Fruit fly (Drosophila melanogaster) whole organism, embryonic: ENCODE measurements around the gene CG9706.

Experiments used
- Aef1 ChIP-seq: fragments of 200-800 bp; sonication (Bioruptor generic); IDR thresholded peaks from 3 replicates; pipeline ENCODE4 v1.3.6; 2022; ENCODE audit warnings: missing biosample characterization, missing genetic modification characterization
- C15 ChIP-seq: fragments of 200-800 bp; sonication (Bioruptor generic); IDR thresholded peaks from 3 replicates; pipeline ENCODE4 v1.3.6; 2022; ENCODE audit warnings: missing biosample characterization, missing genetic modification characterization
- CG10267 ChIP-seq: fragments of 200-800 bp; sonication (Bioruptor generic); optimal IDR thresholded peaks from 2 replicates; lab custom pipeline; 2018; ENCODE audit warnings: missing biosample characterization, mild to moderate bottlenecking, missing genetic modification characterization, moderate library complexity
- CG10431 ChIP-seq: fragments of 200-800 bp; sonication (Bioruptor generic); optimal IDR thresholded peaks from 3 replicates; lab custom pipeline; 2018; ENCODE audit warnings: missing biosample characterization, mild to moderate bottlenecking, missing genetic modification characterization
- CG11247 ChIP-seq: fragments of 200-800 bp; sonication (Bioruptor generic); IDR thresholded peaks from 2 replicates; pipeline ENCODE4 v1.3.6; 2022; ENCODE audit warnings: missing biosample characterization, missing genetic modification characterization
- CG11504 ChIP-seq: fragments of 200-800 bp; sonication (Bioruptor generic); optimal IDR thresholded peaks from 3 replicates; lab custom pipeline; 2019; ENCODE audit warnings: missing biosample characterization, mild to moderate bottlenecking, missing genetic modification characterization, moderate library complexity
- CG12104 ChIP-seq: fragments of 200-800 bp; sonication (Bioruptor generic); optimal IDR thresholded peaks from 3 replicates; lab custom pipeline; 2016; ENCODE audit warnings: missing biosample characterization, missing genetic modification characterization
- CG1233 ChIP-seq: fragments of 200-800 bp; sonication (Bioruptor generic); optimal IDR thresholded peaks from 4 replicates; lab custom pipeline; 2018; ENCODE audit warnings: missing biosample characterization, mild to moderate bottlenecking, missing genetic modification characterization
- CG13775 ChIP-seq: fragments of 200-800 bp; sonication (Bioruptor generic); optimal IDR thresholded peaks from 3 replicates; lab custom pipeline; 2017; ENCODE audit warnings: missing biosample characterization, mild to moderate bottlenecking, missing genetic modification characterization
- CG15269 ChIP-seq: fragments of 200-800 bp; sonication (Bioruptor generic); optimal IDR thresholded peaks from 2 replicates; lab custom pipeline; 2018; ENCODE audit warnings: missing biosample characterization, mild to moderate bottlenecking, missing genetic modification characterization, moderate library complexity
- CG17385 ChIP-seq: fragments of 200-800 bp; sonication (Bioruptor generic); optimal IDR thresholded peaks from 3 replicates; lab custom pipeline; 2018; ENCODE audit warnings: missing biosample characterization, mild to moderate bottlenecking, missing genetic modification characterization
- CG18262 ChIP-seq: fragments of 200-800 bp; optimal IDR thresholded peaks from 3 replicates; lab custom pipeline; 2019; ENCODE audit warnings: missing biosample characterization, mild to moderate bottlenecking, missing genetic modification characterization, moderate library complexity
- CG18476 ChIP-seq: fragments of 200-800 bp; sonication (Bioruptor generic); optimal IDR thresholded peaks from 2 replicates; lab custom pipeline; 2016; ENCODE audit warnings: missing biosample characterization, mild to moderate bottlenecking, missing genetic modification characterization
- CG30403 ChIP-seq: fragments of 200-800 bp; sonication (Bioruptor generic); optimal IDR thresholded peaks from 3 replicates; lab custom pipeline; 2016; ENCODE audit warnings: missing biosample characterization, missing genetic modification characterization
- CG30431 ChIP-seq: fragments of 200-800 bp; sonication (Bioruptor generic); optimal IDR thresholded peaks from 2 replicates; lab custom pipeline; 2017; ENCODE audit warnings: missing biosample characterization, missing genetic modification characterization
- CG4328 ChIP-seq: fragments of 200-800 bp; sonication (Bioruptor generic); optimal IDR thresholded peaks from 3 replicates; lab custom pipeline; 2017; ENCODE audit warnings: missing biosample characterization, missing genetic modification reagents, missing genetic modification characterization
- CG4360 ChIP-seq: fragments of 200-800 bp; sonication (Bioruptor generic); IDR thresholded peaks from 2 replicates; pipeline ENCODE4 v1.3.6; 2022; ENCODE audit warnings: missing biosample characterization, missing genetic modification characterization
- CG6254 ChIP-seq: fragments of 200-800 bp; sonication (Bioruptor generic); optimal IDR thresholded peaks from 3 replicates; lab custom pipeline; 2017; ENCODE audit warnings: mild to moderate bottlenecking, missing biosample characterization, missing genetic modification reagents, missing genetic modification characterization
- CG7271 ChIP-seq: fragments of 200-800 bp; sonication (Bioruptor generic); optimal IDR thresholded peaks from 2 replicates; lab custom pipeline; 2018; ENCODE audit warnings: missing biosample characterization, mild to moderate bottlenecking, missing genetic modification characterization, moderate library complexity
- CG7372 ChIP-seq: fragments of 200-800 bp; sonication (Bioruptor generic); IDR thresholded peaks from 2 replicates; pipeline ENCODE4 v1.3.6; 2022; ENCODE audit warnings: missing biosample characterization, missing genetic modification characterization
- CG7556 ChIP-seq: fragments of 200-800 bp; sonication (Bioruptor generic); optimal IDR thresholded peaks from 2 replicates; lab custom pipeline; 2017; ENCODE audit warnings: missing biosample characterization, mild to moderate bottlenecking, missing genetic modification characterization
- CG7745 ChIP-seq: fragments of 200-800 bp; sonication (Bioruptor generic); optimal IDR thresholded peaks from 2 replicates; lab custom pipeline; 2018; ENCODE audit warnings: missing biosample characterization, mild to moderate bottlenecking, missing genetic modification characterization, moderate library complexity
- CG8944 ChIP-seq: fragments of 200-800 bp; sonication (Bioruptor generic); optimal IDR thresholded peaks from 3 replicates; lab custom pipeline; 2016; ENCODE audit warnings: missing biosample characterization, missing genetic modification characterization
- Camta ChIP-seq: fragments of 200-800 bp; sonication (Bioruptor generic); optimal IDR thresholded peaks from 2 replicates; lab custom pipeline; 2016; ENCODE audit warnings: missing biosample characterization, missing genetic modification characterization
- CoRest ChIP-seq: fragments of 200-800 bp; sonication (Bioruptor generic); optimal IDR thresholded peaks from 3 replicates; lab custom pipeline; 2018; ENCODE audit warnings: missing biosample characterization, mild to moderate bottlenecking, missing genetic modification characterization, moderate library complexity
- Dll ChIP-seq: fragments of 200-800 bp; sonication (Bioruptor generic); IDR thresholded peaks from 4 replicates; pipeline ENCODE4 v1.3.6; 2022; ENCODE audit warnings: missing biosample characterization, missing genetic modification characterization; ENCODE audit not compliant: partially characterized antibody
- E2f2 ChIP-seq: fragments of 200-800 bp; sonication (Bioruptor generic); IDR thresholded peaks from 2 replicates; pipeline ENCODE4 v1.3.6; 2022; ENCODE audit warnings: missing biosample characterization, missing genetic modification characterization
- Eip74EF ChIP-seq, 2 experiments: fragments of 200-800 bp in 1 of 2; fragments of >200 bp in 1 of 2; sonication (Bioruptor generic) in 1 of 2; optimal IDR thresholded peaks; 2 replicates each; lab custom pipeline; 2017 to 2019; ENCODE audit warnings: missing biosample characterization in 2 of 2, missing genetic modification characterization in 2 of 2, mild to moderate bottlenecking in 1 of 2, moderate library complexity in 1 of 2
- Fer1 ChIP-seq: fragments of 200-800 bp; sonication (Bioruptor generic); optimal IDR thresholded peaks from 2 replicates; lab custom pipeline; 2017; ENCODE audit warnings: missing biosample characterization, mild to moderate bottlenecking, missing genetic modification characterization
- Fer2 ChIP-seq: fragments of 200-800 bp; sonication (Bioruptor generic); optimal IDR thresholded peaks from 2 replicates; lab custom pipeline; 2018; ENCODE audit warnings: missing biosample characterization, mild to moderate bottlenecking, missing genetic modification characterization, moderate library complexity
- Gug ChIP-seq: fragments of 200-800 bp; sonication (Bioruptor generic); IDR thresholded peaks from 4 replicates; pipeline ENCODE4 v1.3.6; 2022; ENCODE audit warnings: missing biosample characterization, missing genetic modification characterization
- Hr39 ChIP-seq: fragments of >200 bp; optimal IDR thresholded peaks from 2 replicates; lab custom pipeline; 2017
- Med ChIP-seq: fragments of 200-800 bp; sonication (Bioruptor generic); peaks from one replicate; lab custom pipeline; 2016; ENCODE audit warnings: missing biosample characterization, missing genetic modification characterization, mild to moderate bottlenecking, inconsistent platforms, moderate library complexity
- NK7.1 ChIP-seq: fragments of 200-800 bp; sonication (Bioruptor generic); optimal IDR thresholded peaks from 3 replicates; lab custom pipeline; 2016; ENCODE audit warnings: missing biosample characterization, missing genetic modification characterization
- Sox100B ChIP-seq: fragments of 200-800 bp; sonication (Bioruptor generic); optimal IDR thresholded peaks from 3 replicates; lab custom pipeline; 2018; ENCODE audit warnings: missing biosample characterization, mild to moderate bottlenecking, missing genetic modification characterization
- Spps ChIP-seq: fragments of 200-800 bp; sonication (Bioruptor generic); optimal IDR thresholded peaks from 2 replicates; lab custom pipeline; 2018; ENCODE audit warnings: missing biosample characterization, mild to moderate bottlenecking, missing genetic modification characterization
- Ssrp ChIP-seq: fragments of 200-800 bp; sonication (Bioruptor generic); optimal IDR thresholded peaks from 2 replicates; lab custom pipeline; 2018; ENCODE audit warnings: missing biosample characterization, mild to moderate bottlenecking, missing genetic modification characterization, moderate library complexity
- Tbp ChIP-seq: fragments of >200 bp; optimal IDR thresholded peaks from 2 replicates; lab custom pipeline; 2018; ENCODE audit warnings: missing biosample characterization, missing genetic modification characterization
- ash1 ChIP-seq: fragments of 200-800 bp; sonication (Bioruptor generic); optimal IDR thresholded peaks from 2 replicates; lab custom pipeline; 2018; ENCODE audit warnings: missing biosample characterization, mild to moderate bottlenecking, missing genetic modification characterization
- bcd ChIP-seq: fragments of 200-800 bp; sonication (Bioruptor generic); optimal IDR thresholded peaks from 2 replicates; lab custom pipeline; 2017; ENCODE audit warnings: missing biosample characterization, mild to moderate bottlenecking, missing genetic modification characterization
- dimm ChIP-seq: fragments of 200-800 bp; sonication (Bioruptor generic); IDR thresholded peaks from 2 replicates; pipeline ENCODE4 v1.3.6; 2022; ENCODE audit warnings: missing biosample characterization, missing genetic modification characterization
- emc ChIP-seq: fragments of 200-800 bp; sonication (Bioruptor generic); optimal IDR thresholded peaks from 2 replicates; lab custom pipeline; 2016; ENCODE audit warnings: missing biosample characterization, missing genetic modification characterization
- kah ChIP-seq: fragments of 200-800 bp; sonication (Bioruptor generic); optimal IDR thresholded peaks from 2 replicates; lab custom pipeline; 2018; ENCODE audit warnings: missing biosample characterization, mild to moderate bottlenecking, missing genetic modification characterization
- lbe ChIP-seq: fragments of 200-800 bp; sonication (Bioruptor generic); optimal IDR thresholded peaks from 2 replicates; lab custom pipeline; 2016; ENCODE audit warnings: missing biosample characterization, mild to moderate bottlenecking, missing genetic modification characterization
- psq ChIP-seq: fragments of 200-800 bp; sonication (Bioruptor generic); optimal IDR thresholded peaks from 2 replicates; lab custom pipeline; 2017; ENCODE audit warnings: missing biosample characterization, missing genetic modification characterization
- sd ChIP-seq: fragments of 200-800 bp; sonication (Bioruptor generic); optimal IDR thresholded peaks from 3 replicates; lab custom pipeline; 2018; ENCODE audit warnings: missing biosample characterization, mild to moderate bottlenecking, missing genetic modification characterization, moderate library complexity
- twi ChIP-seq: fragments of 200-800 bp; optimal IDR thresholded peaks from 2 replicates; lab custom pipeline; 2019; ENCODE audit warnings: missing biosample characterization, mild to moderate bottlenecking, missing genetic modification characterization, moderate library complexity
- zfh1 ChIP-seq: fragments of 200-800 bp; sonication (Bioruptor generic); IDR thresholded peaks from 3 replicates; pipeline ENCODE4 v1.3.6; 2022; ENCODE audit warnings: missing biosample characterization, missing genetic modification characterization

The CG9706 gene

dm6 chr3L:16765647-16766628 is 16.9 kb upstream of the CG9706 start, which contains the start of gene Nrt (continued):
- TF ChIP-seq Ssrp (peak; percentile 50), Eip74EF (GFP tag; optimal IDR thresholded peaks at IDR 0.05; lab: Kevin White, UChicago) (peak in 1 of 2 experiments; percentile 55), CG4360 (GFP tag; lab: Robert Waterston, UW) (peak; percentile 44; the same call in 1 of the 2 replicates), bcd (GFP tag; lab: Kevin White, UChicago) (peak; percentile 13), sd (tag; lab: Kevin White, UChicago) (peak; percentile 17), E2f2 (GFP tag; lab: Robert Waterston, UW) (peak; percentile 53; the same call in 1 of the 2 replicates), Sox100B (GFP tag; lab: Kevin White, UChicago) (peak; percentile 77), CG1233 (peak; percentile 59), Gug (GFP tag; lab: Robert Waterston, UW) (no peak), CG8944 (GFP tag; lab: Kevin White, UChicago) (no peak), ash1 (GFP tag; lab: Kevin White, UChicago) (no peak), CG7372 (GFP tag; lab: Robert Waterston, UW) (no peak), CG4328 (GFP tag; lab: Kevin White, UChicago) (peak; percentile 42), Aef1 (GFP tag; lab: Robert Waterston, UW) (peak; percentile 48; the same call in 1 of the 3 replicates), CG7556 (GFP tag; lab: Kevin White, UChicago) (peak; percentile 85), Hr39 (lab: Kevin White, UChicago) (no peak), zfh1 (peak; percentile 39; the same call in 1 of the 3 replicates), CG6254 (GFP tag; lab: Kevin White, UChicago) (peak; percentile 41), psq (GFP tag; lab: Kevin White, UChicago) (no peak), Tbp (GFP tag; lab: Kevin White, UChicago) (no peak), Med (peak; percentile 93), NK7.1 (GFP tag; lab: Kevin White, UChicago) (peak; percentile 7), CG13775 (peak; percentile 57), kah (peak; percentile 39), CG30431 (GFP tag; lab: Kevin White, UChicago) (no peak), CG7271 (tag; lab: Kevin White, UChicago) (no peak), CG12104 (GFP tag; lab: Kevin White, UChicago) (peak; percentile 34), CG18476 (GFP tag; lab: Kevin White, UChicago) (peak; percentile 72), CG15269 (tag; lab: Kevin White, UChicago) (peak; percentile 73), CG11247 (no peak), CG17385 (GFP tag; lab: Kevin White, UChicago) (peak; percentile 69), dimm (GFP tag; lab: Robert Waterston, UW) (no peak), Spps (tag; lab: Kevin White, UChicago) (peak; percentile 59), Fer1 (peak; percentile 82), Fer2 (tag; lab: Kevin White, UChicago) (peak; percentile 28), lbe (GFP tag; lab: Kevin White, UChicago) (peak; percentile 24), twi (tag; lab: Kevin White, UChicago) (peak; percentile 59), C15 (GFP tag; lab: Robert Waterston, UW) (0 out of 3 replicates have a peak, but pooled peaks have one; percentile 44), CG18262 (peak; percentile 73), Camta (no peak), CG7745 (tag; lab: Kevin White, UChicago) (no peak), emc (GFP tag; lab: Kevin White, UChicago) (no peak), CG10267 (tag; lab: Kevin White, UChicago) (peak; percentile 83), CoRest (tag; lab: Kevin White, UChicago) (peak; percentile 69), CG11504 (peak; percentile 73), Dll (GFP tag; lab: Robert Waterston, UW) (0 out of 4 replicates have a peak, but pooled peaks have one; percentile 22), CG10431 (GFP tag; lab: Kevin White, UChicago) (peak; percentile 26), CG30403 (peak; percentile 63)
